Worm (Caenorhabditis elegans) whole organism, mixed stage, embryonic: ENCODE measurements around the gene nhr-219.

Experiments
- M03D4.4 ChIP-seq: sonication (generic microtip); optimal IDR thresholded peaks from 2 replicates; lab custom pipeline; 2017; ENCODE audit warnings: mild to moderate bottlenecking, missing genetic modification characterization, missing compliant biosample characterization
- blmp-1 ChIP-seq: fragments of 150-350 bp; optimal IDR thresholded peaks from 2 replicates; lab custom pipeline; 2014; ENCODE audit warnings: missing biosample characterization, missing genetic modification characterization
- ceh-39 ChIP-seq: fragments of 150-350 bp; optimal IDR thresholded peaks from 2 replicates; lab custom pipeline; 2014; ENCODE audit warnings: missing biosample characterization, missing genetic modification characterization
- ceh-43 ChIP-seq: fragments of 200-800 bp; sonication (Bioruptor generic); optimal IDR thresholded peaks from 2 replicates; lab custom pipeline; 2018; ENCODE audit warnings: mild to moderate bottlenecking, missing genetic modification characterization, moderate library complexity, missing compliant biosample characterization
- ceh-83 ChIP-seq: fragments of 200-800 bp; sonication (Bioruptor generic); optimal IDR thresholded peaks from 2 replicates; lab custom pipeline; 2018; ENCODE audit warnings: mild to moderate bottlenecking, missing genetic modification characterization, missing compliant biosample characterization
- drap-1 ChIP-seq: fragments of 200-800 bp; sonication (Bioruptor generic); optimal IDR thresholded peaks from 3 replicates; lab custom pipeline; 2018; ENCODE audit warnings: mild to moderate bottlenecking, missing genetic modification characterization, missing compliant biosample characterization
- elt-3 ChIP-seq: fragments of 150-350 bp; optimal IDR thresholded peaks from 2 replicates; lab custom pipeline; 2014; ENCODE audit warnings: missing biosample characterization, missing genetic modification characterization
- flh-1 ChIP-seq: fragments of 200-800 bp; sonication (Bioruptor generic); optimal IDR thresholded peaks from 2 replicates; lab custom pipeline; 2018; ENCODE audit warnings: mild to moderate bottlenecking, missing genetic modification characterization, moderate library complexity, missing compliant biosample characterization
- hlh-1 ChIP-seq: fragments of 150-350 bp; optimal IDR thresholded peaks from 2 replicates; lab custom pipeline; 2014; ENCODE audit warnings: missing biosample characterization, missing genetic modification reagents, missing genetic modification characterization
- lin-13 ChIP-seq: fragments of 150-350 bp; optimal IDR thresholded peaks from 2 replicates; lab custom pipeline; 2014; ENCODE audit warnings: missing biosample characterization, missing genetic modification characterization
- lin-32 ChIP-seq: fragments of 200-800 bp; sonication (Bioruptor generic); optimal IDR thresholded peaks from 2 replicates; lab custom pipeline; 2018; ENCODE audit warnings: mild to moderate bottlenecking, missing genetic modification characterization, missing compliant biosample characterization
- lsy-2 ChIP-seq: fragments of 150-350 bp; optimal IDR thresholded peaks from 2 replicates; lab custom pipeline; 2014; ENCODE audit warnings: missing biosample characterization, missing genetic modification characterization
- mep-1 ChIP-seq: fragments of 150-350 bp; optimal IDR thresholded peaks from 2 replicates; lab custom pipeline; 2017; ENCODE audit warnings: missing biosample characterization, missing genetic modification reagents, missing genetic modification characterization, inconsistent platforms
- mls-2 ChIP-seq: sonication (generic microtip); optimal IDR thresholded peaks from 2 replicates; lab custom pipeline; 2016; ENCODE audit warnings: mild to moderate bottlenecking, missing genetic modification characterization, moderate library complexity, missing compliant biosample characterization
- nhr-12 ChIP-seq: fragments of 150-350 bp; optimal IDR thresholded peaks from 2 replicates; lab custom pipeline; 2014; ENCODE audit warnings: missing biosample characterization, missing genetic modification characterization
- nhr-2 ChIP-seq: fragments of 150-350 bp; optimal IDR thresholded peaks from 2 replicates; lab custom pipeline; 2014; ENCODE audit warnings: missing biosample characterization, missing genetic modification characterization
- nhr-76 ChIP-seq: sonication (generic microtip); optimal IDR thresholded peaks from 2 replicates; lab custom pipeline; 2017; ENCODE audit warnings: missing biosample characterization, missing genetic modification characterization
- pha-4 ChIP-seq: fragments of 150-350 bp; optimal IDR thresholded peaks from 2 replicates; lab custom pipeline; 2018; ENCODE audit warnings: missing biosample characterization, missing genetic modification reagents, missing genetic modification characterization
- sem-2 ChIP-seq: fragments of 200-800 bp; sonication (Bioruptor generic); optimal IDR thresholded peaks from 2 replicates; lab custom pipeline; 2018; ENCODE audit warnings: mild to moderate bottlenecking, missing genetic modification characterization, missing compliant biosample characterization
- snpc-4 ChIP-seq: fragments of 150-350 bp; optimal IDR thresholded peaks from 2 replicates; lab custom pipeline; 2014; ENCODE audit warnings: missing biosample characterization, missing genetic modification characterization
- sptf-1 ChIP-seq: sonication (generic microtip); optimal IDR thresholded peaks from 2 replicates; lab custom pipeline; 2017; ENCODE audit warnings: mild to moderate bottlenecking, missing genetic modification characterization, moderate library complexity, missing compliant biosample characterization
- tbx-8 ChIP-seq: fragments of 200-800 bp; sonication (Bioruptor generic); optimal IDR thresholded peaks from 2 replicates; lab custom pipeline; 2018; ENCODE audit warnings: mild to moderate bottlenecking, missing genetic modification characterization, moderate library complexity, missing compliant biosample characterization
- unc-120 ChIP-seq: sonication (generic microtip); optimal IDR thresholded peaks from 2 replicates; lab custom pipeline; 2017; ENCODE audit warnings: missing genetic modification characterization, missing compliant biosample characterization; ENCODE audit not compliant: poor library complexity, severe bottlenecking
- unc-62 ChIP-seq: fragments of 150-350 bp; optimal IDR thresholded peaks from 2 replicates; lab custom pipeline; 2014; ENCODE audit warnings: missing biosample characterization, missing genetic modification reagents, missing genetic modification characterization
- zip-8 ChIP-seq: fragments of 150-350 bp; optimal IDR thresholded peaks from 2 replicates; lab custom pipeline; 2014; ENCODE audit warnings: missing biosample characterization, missing genetic modification characterization
- ztf-11 ChIP-seq: fragments of 150-350 bp; optimal IDR thresholded peaks from 2 replicates; lab custom pipeline; 2014; ENCODE audit warnings: missing biosample characterization, missing genetic modification characterization

Gene nhr-219

DNA sequence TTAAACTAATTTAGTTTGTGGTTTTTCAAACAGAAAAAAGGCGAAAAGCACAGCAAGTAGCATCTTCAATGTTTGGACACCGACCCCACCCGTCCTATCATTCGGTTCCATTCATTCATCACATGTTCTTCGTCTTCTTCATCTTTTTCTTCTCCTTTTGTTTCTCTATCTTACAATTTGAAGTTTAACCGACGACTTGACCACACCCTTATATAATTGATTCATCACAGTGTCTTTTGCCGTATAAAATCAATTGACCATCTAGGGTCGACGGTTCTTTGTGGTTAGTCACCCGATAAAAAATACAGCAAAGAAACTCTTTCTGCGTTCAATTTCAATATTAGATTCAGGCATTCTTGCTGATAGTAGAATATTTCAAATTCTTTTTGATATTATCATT, 30.9 kb downstream of the nhr-219 start:
- TF ChIP-seq lin-13 (tag; lab: Kevin White, UChicago) (no peak), blmp-1 (no peak), ztf-11 (tag; lab: Kevin White, UChicago) (no peak), lin-32 (GFP tag; lab: Kevin White, UChicago) (no peak)

DNA sequence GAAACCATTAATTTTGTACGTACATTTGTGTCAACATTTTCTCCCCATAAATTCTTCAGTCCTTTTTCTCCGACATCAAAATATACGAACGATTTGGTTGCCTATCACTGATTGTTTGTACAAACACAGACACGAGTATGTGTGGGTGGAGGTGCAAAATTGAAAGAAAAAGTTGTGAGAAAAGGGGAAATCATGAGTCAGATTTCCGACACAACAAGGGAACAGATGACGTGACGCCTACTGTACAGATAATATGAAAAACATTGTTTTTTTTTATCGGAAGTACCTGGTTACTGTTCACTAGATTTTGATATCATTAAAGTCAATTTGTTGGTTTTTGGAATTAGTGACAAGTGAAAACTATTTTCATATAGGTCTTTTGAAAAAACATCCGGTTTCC, 31.7 kb downstream of the nhr-219 start:
- TF ChIP-seq pha-4 (no peak), nhr-12 (no peak)

DNA sequence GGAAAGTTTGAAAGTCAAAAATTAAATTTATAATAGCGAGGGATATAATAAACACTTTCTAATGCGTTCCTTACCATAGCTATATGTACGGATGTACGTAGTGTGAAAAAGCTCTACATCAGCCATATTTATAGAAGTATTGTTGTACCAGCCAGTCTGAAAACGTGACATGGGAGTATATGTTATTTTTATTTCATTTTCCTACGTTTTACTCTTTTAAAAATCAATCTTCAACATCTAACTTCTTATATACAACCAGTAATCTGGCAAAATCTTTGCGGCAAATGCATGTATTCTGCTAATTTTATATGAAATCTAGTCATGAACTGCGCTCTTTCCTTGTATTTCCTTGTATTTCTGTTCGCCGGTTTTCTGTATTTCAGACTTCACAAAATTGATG, 33.7 kb downstream of the nhr-219 start, which contains the start of gene H14N18.2:
TSS of gene H14N18.2 (plus strand) at position 301 of the 400 bp plus-strand sequence.
- TF ChIP-seq drap-1 (no peak), hlh-1 (tag; lab: Kevin White, UChicago) (no peak), sptf-1 (tag; lab: Kevin White, UChicago) (no peak), ceh-83 (no peak), sem-2 (GFP tag; lab: Kevin White, UChicago) (no peak), ceh-39 (tag; lab: Kevin White, UChicago) (no peak), lin-13 (tag; lab: Kevin White, UChicago) (no peak), M03D4.4 (tag; lab: Kevin White, UChicago) (no peak), lsy-2 (tag; lab: Kevin White, UChicago) (no peak), ceh-43 (no peak)
- TF ChIP-seq, all 35 proteins: peak for 0

DNA sequence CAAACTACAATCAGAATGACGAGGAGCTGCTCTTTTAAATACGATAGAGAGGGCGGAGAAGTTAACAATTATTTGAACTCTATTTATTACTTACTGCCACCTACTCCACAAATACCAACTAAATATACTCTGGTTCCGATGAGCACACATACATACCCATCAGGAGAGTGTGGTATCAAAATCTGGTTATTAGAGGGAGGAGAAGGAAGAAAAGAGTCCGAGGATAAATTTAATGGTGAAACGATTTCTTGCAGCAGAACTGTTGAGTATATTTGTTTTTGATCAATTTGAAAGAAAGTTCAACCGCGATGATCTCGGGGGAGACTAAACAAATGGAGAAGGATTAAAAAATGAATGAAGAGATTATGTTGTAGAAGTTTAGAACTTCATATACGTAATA, 37.0 kb downstream of the nhr-219 start, which contains the start of gene H14N18.4:
TSS of gene H14N18.4 (minus strand) at position 12 of the 400 bp plus-strand sequence.
- TF ChIP-seq elt-3 (tag; lab: Kevin White, UChicago) (no peak), snpc-4 (tag; lab: Kevin White, UChicago) (no peak), mls-2 (tag; lab: Kevin White, UChicago) (no peak), pha-4 (no peak), mep-1 (tag; lab: Kevin White, UChicago) (no peak), ceh-83 (no peak), ceh-39 (tag; lab: Kevin White, UChicago) (no peak), tbx-8 (GFP tag; lab: Kevin White, UChicago) (no peak), nhr-76 (no peak), unc-120 (no peak), ceh-43 (no peak), sem-2 (GFP tag; lab: Kevin White, UChicago) (no peak), lin-32 (GFP tag; lab: Kevin White, UChicago) (no peak), drap-1 (no peak), zip-8 (tag; lab: Kevin White, UChicago) (no peak), flh-1 (no peak)

DNA sequence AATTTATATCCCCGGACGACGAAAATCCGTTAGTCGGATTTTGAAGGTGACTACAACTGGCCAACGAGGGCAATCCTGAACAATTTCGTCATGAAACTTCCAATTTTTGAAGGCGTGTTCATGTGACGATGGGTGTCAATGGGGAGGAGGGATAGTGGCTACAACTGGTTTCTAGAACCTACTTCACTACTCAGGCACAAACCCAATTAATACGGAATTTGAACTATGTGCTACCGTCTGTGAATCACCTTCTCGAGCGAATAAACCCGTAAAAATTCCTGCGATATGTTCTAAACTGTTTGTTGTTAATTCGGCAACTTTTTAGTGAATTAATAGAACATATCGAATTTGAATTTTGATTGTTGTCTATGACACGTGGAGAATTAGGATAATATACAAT, 38.3 kb downstream of the nhr-219 start:
- TF ChIP-seq ztf-11 (tag; lab: Kevin White, UChicago) (no peak), nhr-2 (tag; lab: Kevin White, UChicago) (no peak), lin-13 (tag; lab: Kevin White, UChicago) (no peak), ceh-83 (no peak), ceh-39 (tag; lab: Kevin White, UChicago) (no peak), hlh-1 (tag; lab: Kevin White, UChicago) (no peak), unc-120 (no peak), flh-1 (no peak), lin-32 (GFP tag; lab: Kevin White, UChicago) (no peak), unc-62 (no peak), zip-8 (tag; lab: Kevin White, UChicago) (no peak)

DNA sequence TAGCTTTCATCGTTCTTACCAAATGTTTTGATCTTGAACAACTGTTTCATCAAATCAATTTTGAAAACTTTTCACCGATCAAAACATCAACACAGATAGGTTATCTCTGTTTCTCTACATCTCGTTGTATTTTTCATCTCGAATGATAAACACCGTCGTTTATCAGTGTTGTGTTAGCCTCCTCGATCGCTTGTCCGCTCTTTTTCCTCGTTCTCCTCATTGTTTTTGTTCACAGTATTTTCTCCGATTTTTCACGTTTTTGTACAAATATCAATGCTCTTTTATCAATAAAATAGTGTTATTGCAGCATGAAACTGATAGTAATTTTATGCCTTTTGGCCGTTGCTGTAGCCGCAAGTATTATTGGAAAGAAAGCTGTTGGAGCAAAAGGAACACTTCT, 43.2 kb downstream of the nhr-219 start, which contains the start of gene ttr-47:
TSS of gene ttr-47 (plus strand) at position 308 of the 400 bp plus-strand sequence.
- TF ChIP-seq drap-1 (no peak), hlh-1 (tag; lab: Kevin White, UChicago) (peak; percentile 2)
